Fruit fly (Drosophila melanogaster) whole organism, wandering third instar larva: Measurements from ENCODE around the gene Fer3.

ENCODE experiments used
- CrebA ChIP-seq: fragments of 200-800 bp; sonication (Bioruptor generic); optimal IDR thresholded peaks from 2 replicates; lab custom pipeline; 2016; ENCODE audit warnings: missing biosample characterization, mild to moderate bottlenecking, missing genetic modification characterization, borderline replicate concordance
- Dif ChIP-seq: fragments of 200-275, 200-300 bp; sonication (Bioruptor generic); optimal IDR thresholded peaks from 2 replicates; lab custom pipeline; 2018; ENCODE audit warnings: missing biosample characterization, missing genetic modification characterization; ENCODE audit not compliant: partially characterized antibody
- HLH106 ChIP-seq: fragments of 200-800 bp; optimal IDR thresholded peaks from 3 replicates; lab custom pipeline; 2019; ENCODE audit warnings: missing biosample characterization, mild to moderate bottlenecking, missing genetic modification characterization, moderate library complexity
- Hnf4 ChIP-seq: fragments of 200-800 bp; sonication (Bioruptor generic); optimal IDR thresholded peaks from 2 replicates; lab custom pipeline; 2016; ENCODE audit warnings: missing biosample characterization, mild to moderate bottlenecking, missing genetic modification characterization
- Hr83 ChIP-seq: fragments of 200-300 bp; sonication (Bioruptor generic); optimal IDR thresholded peaks from 2 replicates; lab custom pipeline; 2016; ENCODE audit warnings: missing biosample characterization, mild to moderate bottlenecking, missing genetic modification characterization, moderate library complexity; ENCODE audit not compliant: poor library complexity, severe bottlenecking
- Jra ChIP-seq: sonication (Bioruptor generic); optimal IDR thresholded peaks from 2 replicates; lab custom pipeline; 2016; ENCODE audit warnings: missing biosample characterization, missing genetic modification characterization
- Mio ChIP-seq: sonication (Bioruptor generic); optimal IDR thresholded peaks from 2 replicates; lab custom pipeline; 2016; ENCODE audit warnings: missing biosample characterization, missing genetic modification characterization
- Myc ChIP-seq: fragments of >200 bp; optimal IDR thresholded peaks from 2 replicates; lab custom pipeline; 2017
- N ChIP-seq: fragments of >200 bp; optimal IDR thresholded peaks from 2 replicates; lab custom pipeline; 2018; ENCODE audit warnings: missing biosample characterization, missing external identifiers, missing genetic modification characterization
- OdsH ChIP-seq: fragments of 200-800 bp; sonication (Bioruptor generic); optimal IDR thresholded peaks from 2 replicates; lab custom pipeline; 2016; ENCODE audit warnings: missing biosample characterization, mild to moderate bottlenecking, missing genetic modification characterization
- Rel ChIP-seq, 2 experiments: fragments of 200-800 bp; sonication (Bioruptor generic) in 1 of 2; optimal IDR thresholded peaks; 2 replicates in 1 of 2; 3 replicates in 1 of 2; lab custom pipeline; 2016 to 2019; ENCODE audit warnings: mild to moderate bottlenecking in 2 of 2, missing biosample characterization in 2 of 2, missing genetic modification characterization in 2 of 2, moderate library complexity in 1 of 2
- Sp1 ChIP-seq: fragments of 200-800 bp; sonication (Bioruptor generic); optimal IDR thresholded peaks from 3 replicates; lab custom pipeline; 2019; ENCODE audit warnings: missing biosample characterization, mild to moderate bottlenecking, missing genetic modification characterization, moderate library complexity
- Vsx2 ChIP-seq: fragments of 200-300, 225-300 bp; sonication (Bioruptor generic); optimal IDR thresholded peaks from 2 replicates; lab custom pipeline; 2018; ENCODE audit warnings: missing biosample characterization, missing genetic modification characterization; ENCODE audit not compliant: partially characterized antibody
- brk ChIP-seq: fragments of 200-800 bp; sonication (Bioruptor generic); optimal IDR thresholded peaks from 2 replicates; lab custom pipeline; 2016; ENCODE audit warnings: missing biosample characterization, mild to moderate bottlenecking, missing genetic modification characterization
- dl ChIP-seq, 2 experiments: fragments of 175-275, 200-275 bp in 1 of 2; fragments of 200-275 bp in 1 of 2; sonication (Bioruptor generic); optimal IDR thresholded peaks; lab custom pipeline; 2018; ENCODE audit warnings: mild to moderate bottlenecking in 2 of 2, missing biosample characterization in 2 of 2, missing genetic modification characterization in 2 of 2, moderate library complexity in 2 of 2; ENCODE audit not compliant: partially characterized antibody in 2 of 2, insufficient read depth in 1 of 2
- dsf ChIP-seq: sonication (Bioruptor generic); optimal IDR thresholded peaks from 2 replicates; lab custom pipeline; 2016; ENCODE audit warnings: missing biosample characterization, missing genetic modification characterization, borderline replicate concordance
- ey ChIP-seq: fragments of 200-800 bp; sonication (Bioruptor generic); optimal IDR thresholded peaks from 2 replicates; lab custom pipeline; 2016; ENCODE audit warnings: missing biosample characterization, missing genetic modification characterization
- foxo ChIP-seq, 2 experiments: fragments of 200-800 bp; sonication (Bioruptor generic); optimal IDR thresholded peaks; 2 replicates in 1 of 2; 3 replicates in 1 of 2; lab custom pipeline; 2016 to 2017; ENCODE audit warnings: missing biosample characterization in 2 of 2, missing genetic modification characterization in 2 of 2
- fru ChIP-seq: fragments of 200-800 bp; sonication (Bioruptor generic); optimal IDR thresholded peaks from 3 replicates; lab custom pipeline; 2016; ENCODE audit warnings: missing biosample characterization, mild to moderate bottlenecking, missing genetic modification characterization
- h ChIP-seq: fragments of 200-800 bp; sonication (Bioruptor generic); optimal IDR thresholded peaks from 3 replicates; lab custom pipeline; 2016; ENCODE audit warnings: missing biosample characterization, mild to moderate bottlenecking, missing genetic modification characterization
- lola ChIP-seq: fragments of >200 bp; optimal IDR thresholded peaks from 2 replicates; lab custom pipeline; 2017; ENCODE audit warnings: missing biosample characterization, missing genetic modification characterization
- psq ChIP-seq: fragments of 200-800 bp; sonication (Bioruptor generic); optimal IDR thresholded peaks from 3 replicates; lab custom pipeline; 2017; ENCODE audit warnings: missing biosample characterization, mild to moderate bottlenecking, missing genetic modification characterization, moderate library complexity
- rgr ChIP-seq: fragments of 200-800 bp; sonication (Bioruptor generic); optimal IDR thresholded peaks from 3 replicates; lab custom pipeline; 2016; ENCODE audit warnings: missing biosample characterization, mild to moderate bottlenecking, missing genetic modification characterization
- sage ChIP-seq: fragments of 200-800 bp; sonication (Bioruptor generic); optimal IDR thresholded peaks from 2 replicates; lab custom pipeline; 2016; ENCODE audit warnings: missing biosample characterization, mild to moderate bottlenecking, missing genetic modification characterization
- usp ChIP-seq: fragments of >200 bp; optimal IDR thresholded peaks from 2 replicates; lab custom pipeline; 2017; ENCODE audit warnings: missing biosample characterization, missing genetic modification characterization
- woc ChIP-seq: sonication (Bioruptor generic); optimal IDR thresholded peaks from 2 replicates; lab custom pipeline; 2016; ENCODE audit warnings: missing biosample characterization, mild to moderate bottlenecking, missing genetic modification characterization

Fer3 gene

dm6 chr3R:11669954-11670347, 24.2 kb downstream of the Fer3 start:
- TF ChIP-seq Hr83 (GFP tag; lab: Kevin White, UChicago) = no peak
- no peak for TF ChIP-seq Dif (GFP tag; lab: Kevin White, UChicago)
- TF ChIP-seq lola (GFP tag; lab: Kevin White, UChicago) = no peak
- TF ChIP-seq CrebA = no peak
- TF ChIP-seq h (GFP tag; lab: Kevin White, UChicago) = no peak
- no peak for TF ChIP-seq Vsx2 (GFP tag; lab: Kevin White, UChicago)
- no peak for TF ChIP-seq Rel (GFP tag; optimal IDR thresholded peaks at IDR 0.05; lab: Kevin White, UChicago)
- TF ChIP-seq Rel (tag; optimal IDR thresholded peaks at IDR 0.05; lab: Kevin White, UChicago) = no peak
- TF ChIP-seq Mio (GFP tag; lab: Kevin White, UChicago) = no peak
- no peak for TF ChIP-seq Jra (GFP tag; lab: Kevin White, UChicago)
- TF ChIP-seq, all 38 proteins: peak for 0

- no peak for TF ChIP-seq fru (GFP tag; lab: Kevin White, UChicago)
- no peak for TF ChIP-seq N (GFP tag; lab: Kevin White, UChicago)
- peak; percentile 7 for TF ChIP-seq OdsH (GFP tag; lab: Kevin White, UChicago)
- peak; percentile 1 for TF ChIP-seq Sp1 (GFP tag; lab: Kevin White, UChicago)
- peak; percentile 43 for TF ChIP-seq h (GFP tag; lab: Kevin White, UChicago)
These were observed 24.8 kb downstream of the Fer3 start for dm6 chr3R:11669017-11669953.

- TF ChIP-seq dl (GFP tag; optimal IDR thresholded peaks at IDR 0.05; lab: Kevin White, UChicago; ENCODE audit: insufficient read depth in 1 of 2, partially characterized antibody in 2 of 2) (no peak), psq (GFP tag; lab: Kevin White, UChicago) (no peak), Hr83 (GFP tag; lab: Kevin White, UChicago) (no peak), HLH106 (tag; lab: Kevin White, UChicago) (no peak), brk (no peak), Rel (GFP tag; optimal IDR thresholded peaks at IDR 0.05; lab: Kevin White, UChicago) (peak; percentile 1), Rel (tag; optimal IDR thresholded peaks at IDR 0.05; lab: Kevin White, UChicago) (peak; percentile 50), Hnf4 (GFP tag; lab: Kevin White, UChicago) (peak; percentile 21), rgr (no peak), Dif (GFP tag; lab: Kevin White, UChicago) (no peak), dsf (GFP tag; lab: Kevin White, UChicago) (no peak), sage (GFP tag; lab: Kevin White, UChicago) (peak; percentile 21), Mio (GFP tag; lab: Kevin White, UChicago) (no peak), usp (GFP tag; lab: Kevin White, UChicago) (no peak), fru (GFP tag; lab: Kevin White, UChicago) (no peak), ey (GFP tag; lab: Kevin White, UChicago) (no peak)
These were observed 28.0 kb downstream of the Fer3 start for dm6 chr3R:11665925-11666687.

- TF ChIP-seq fru (GFP tag; lab: Kevin White, UChicago) = no peak
- TF ChIP-seq Myc (lab: Kevin White, UChicago) = peak; percentile 89
- peak in 1 of 2 experiments; percentile 14 for TF ChIP-seq foxo (GFP tag; optimal IDR thresholded peaks at IDR 0.05; lab: Kevin White, UChicago)
- TF ChIP-seq rgr = peak; percentile 10
- TF ChIP-seq Mio (GFP tag; lab: Kevin White, UChicago) = no peak
- no peak for TF ChIP-seq lola (GFP tag; lab: Kevin White, UChicago)
These were observed 28.6 kb downstream of the Fer3 start for dm6 chr3R:11665508-11665907.

- no peak for TF ChIP-seq Hr83 (GFP tag; lab: Kevin White, UChicago)
- peak in 1 of 2 experiments; percentile 5 for TF ChIP-seq foxo (GFP tag; optimal IDR thresholded peaks at IDR 0.05; lab: Kevin White, UChicago)
- TF ChIP-seq OdsH (GFP tag; lab: Kevin White, UChicago) = peak; percentile 19
- no peak for TF ChIP-seq woc
- no peak for TF ChIP-seq Hnf4 (GFP tag; lab: Kevin White, UChicago)
These were observed 30.7 kb downstream of the Fer3 start for dm6 chr3R:11663441-11663840.
